Worm (Caenorhabditis elegans): ENCODE results near the gene M02D8.6.
"Not testable (repeated sequence)": the region's sequence is repeated elsewhere in the genome, so short reads cannot be mapped to it uniquely, and the experiment has no call there.

M02D8.6 gene

ce11 chrX:8731822-8732221, at the start of gene M02D8.6:
TSS of gene M02D8.6 (minus strand) at chrX:8731922.
- TF ChIP-seq snpc-4, ztf-4, ceh-28 (tag; optimal IDR thresholded peaks at IDR 0.05): not testable (repeated sequence)

ce11 chrX:8778558-8778957, 46.8 kb upstream of the M02D8.6 start, which contains the start of gene ZK721.4:
TSS of gene ZK721.4 (plus strand) at chrX:8778858.
- no peak for TF ChIP-seq ceh-9 (tag; optimal IDR thresholded peaks at IDR 0.05)
- no peak for TF ChIP-seq zag-1 (tag; optimal IDR thresholded peaks at IDR 0.05)
- no peak for TF ChIP-seq hmg-11 (tag; optimal IDR thresholded peaks at IDR 0.05)
- TF ChIP-seq fkh-2 (tag; optimal IDR thresholded peaks at IDR 0.05) = no peak
- TF ChIP-seq nhr-77 (tag; optimal IDR thresholded peaks at IDR 0.05) = no peak

ce11 chrX:8770316-8770715, 38.6 kb upstream of the M02D8.6 start:
- TF ChIP-seq unc-39 (tag; optimal IDR thresholded peaks at IDR 0.05) (no peak), nhr-237 (tag; optimal IDR thresholded peaks at IDR 0.05) (no peak), ama-1 (optimal IDR thresholded peaks at IDR 0.05) (no peak), lsy-12 (tag; optimal IDR thresholded peaks at IDR 0.05) (no peak), ceh-82 (tag; optimal IDR thresholded peaks at IDR 0.05) (no peak), jun-1 (tag; optimal IDR thresholded peaks at IDR 0.05) (no peak), lin-15B (tag; optimal IDR thresholded peaks at IDR 0.05) (no peak), ZK546.5 (tag; optimal IDR thresholded peaks at IDR 0.05) (no peak), nhr-76 (tag; optimal IDR thresholded peaks at IDR 0.05) (no peak), aly-2 (tag; optimal IDR thresholded peaks at IDR 0.05) (no peak)

ce11 chrX:8764044-8764443, 32.3 kb upstream of the M02D8.6 start:
- TF ChIP-seq ceh-28 (tag; optimal IDR thresholded peaks at IDR 0.05) (no peak), egl-5 (tag; optimal IDR thresholded peaks at IDR 0.05) (peak; percentile 98)

ce11 chrX:8763607-8764006, 31.9 kb upstream of the M02D8.6 start, which contains the start of gene zig-12:
TSS of gene zig-12 (plus strand) at chrX:8763907.
- TF ChIP-seq ZK546.5 (tag; optimal IDR thresholded peaks at IDR 0.05) = no peak
- TF ChIP-seq nhr-11 (tag; optimal IDR thresholded peaks at IDR 0.05) = no peak
- no peak for TF ChIP-seq elt-2 (tag; optimal IDR thresholded peaks at IDR 0.05)
- TF ChIP-seq nfya-1 (tag; optimal IDR thresholded peaks at IDR 0.05; ENCODE audit: insufficient read depth) = no peak
- no peak for TF ChIP-seq egl-5 (tag; optimal IDR thresholded peaks at IDR 0.05)
- no peak for TF ChIP-seq fkh-10 (GFP tag; optimal IDR thresholded peaks at IDR 0.05)
- TF ChIP-seq lin-39 (tag; optimal IDR thresholded peaks at IDR 0.05) = no peak
- TF ChIP-seq zag-1 (tag; optimal IDR thresholded peaks at IDR 0.05) = no peak
- no peak for TF ChIP-seq egl-27 (tag; optimal IDR thresholded peaks at IDR 0.05)
- TF ChIP-seq ztf-4 (tag; optimal IDR thresholded peaks at IDR 0.05) = no peak
- TF ChIP-seq pqm-1 (tag; optimal IDR thresholded peaks at IDR 0.05) = no peak
- no peak for TF ChIP-seq ceh-16 (tag; optimal IDR thresholded peaks at IDR 0.05)
- TF ChIP-seq mml-1 (tag; optimal IDR thresholded peaks at IDR 0.05) = no peak
- TF ChIP-seq elt-3 (tag; optimal IDR thresholded peaks at IDR 0.05) = no peak
- TF ChIP-seq nhr-43 (tag; optimal IDR thresholded peaks at IDR 0.05; ENCODE audit: poor library complexity, severe bottlenecking) = no peak
- TF ChIP-seq daf-12 (tag; optimal IDR thresholded peaks at IDR 0.05) = no peak
- no peak for TF ChIP-seq R02D3.7 (tag; optimal IDR thresholded peaks at IDR 0.05)

- TF ChIP-seq ceh-82 (tag; optimal IDR thresholded peaks at IDR 0.05) (no peak), nfya-1 (tag; optimal IDR thresholded peaks at IDR 0.05; ENCODE audit: insufficient read depth) (peak; percentile 19)
These were observed 31.2 kb upstream of the M02D8.6 start for ce11 chrX:8762927-8763326.

ce11 chrX:8761497-8761896, 29.8 kb upstream of the M02D8.6 start, which contains the start of gene M02D8.5:
TSS of gene M02D8.5 (minus strand) at chrX:8761597.
- no peak for TF ChIP-seq ceh-9 (tag; optimal IDR thresholded peaks at IDR 0.05)
- no peak for TF ChIP-seq pqm-1 (tag; optimal IDR thresholded peaks at IDR 0.05)
